Fruit fly (Drosophila melanogaster) whole organism, embryonic: ENCODE data around the gene fzy.
A peak's percentile ranks its signal among the peaks of the same experiment; 100 is the strongest.

ENCODE experiments used
- Atf3 ChIP-seq: fragments of 200-800 bp; sonication (Bioruptor generic); optimal IDR thresholded peaks from 3 replicates; lab custom pipeline; 2016; ENCODE audit warnings: missing biosample characterization, missing genetic modification characterization
- Awh ChIP-seq: fragments of 200-800 bp; sonication (Bioruptor generic); IDR thresholded peaks from 2 replicates; pipeline ENCODE4, ENCODE4 v1.3.6; 2022; ENCODE audit warnings: missing biosample characterization, missing genetic modification characterization
- CG1233 ChIP-seq: fragments of 200-800 bp; sonication (Bioruptor generic); optimal IDR thresholded peaks from 4 replicates; lab custom pipeline; 2018; ENCODE audit warnings: missing biosample characterization, mild to moderate bottlenecking, missing genetic modification characterization
- CG13287 ChIP-seq: fragments of 200-800 bp; sonication (Bioruptor generic); IDR thresholded peaks from 2 replicates; pipeline ENCODE4 v1.3.6; 2022; ENCODE audit warnings: missing biosample characterization, missing genetic modification characterization; ENCODE audit not compliant: partially characterized antibody
- CG14667 ChIP-seq: fragments of 200-800 bp; sonication (Bioruptor generic); IDR thresholded peaks from 2 replicates; pipeline ENCODE4 v1.3.6; 2022; ENCODE audit warnings: missing biosample characterization, missing genetic modification characterization
- CG1529 ChIP-seq: fragments of 200-800 bp; sonication (Bioruptor generic); optimal IDR thresholded peaks from 3 replicates; lab custom pipeline; 2018; ENCODE audit warnings: missing biosample characterization, missing genetic modification characterization
- CG16863 ChIP-seq: fragments of 200-800 bp; sonication (Bioruptor generic); optimal IDR thresholded peaks from 3 replicates; lab custom pipeline; 2016; ENCODE audit warnings: missing biosample characterization, missing genetic modification characterization
- CG17829 ChIP-seq: fragments of 200-800 bp; optimal IDR thresholded peaks from 2 replicates; lab custom pipeline; 2019; ENCODE audit warnings: missing biosample characterization, mild to moderate bottlenecking, missing genetic modification characterization, moderate library complexity
- CG2889 ChIP-seq: fragments of 200-800 bp; sonication (Bioruptor generic); IDR thresholded peaks from 3 replicates; pipeline ENCODE4 v1.3.6; 2022; ENCODE audit warnings: missing biosample characterization, missing genetic modification characterization
- CG3281 ChIP-seq: fragments of 200-800 bp; sonication (Bioruptor generic); optimal IDR thresholded peaks from 3 replicates; lab custom pipeline; 2017; ENCODE audit warnings: missing biosample characterization, mild to moderate bottlenecking, missing genetic modification characterization
- CG6254 ChIP-seq: fragments of 200-800 bp; sonication (Bioruptor generic); optimal IDR thresholded peaks from 3 replicates; lab custom pipeline; 2017; ENCODE audit warnings: mild to moderate bottlenecking, missing biosample characterization, missing genetic modification reagents, missing genetic modification characterization
- CG6791 ChIP-seq: fragments of 200-800 bp; sonication (Bioruptor generic); IDR thresholded peaks from 3 replicates; pipeline ENCODE4 v1.3.6; 2022; ENCODE audit warnings: missing biosample characterization, missing genetic modification characterization; ENCODE audit not compliant: partially characterized antibody
- CG7271 ChIP-seq: fragments of 200-800 bp; sonication (Bioruptor generic); optimal IDR thresholded peaks from 2 replicates; lab custom pipeline; 2018; ENCODE audit warnings: missing biosample characterization, mild to moderate bottlenecking, missing genetic modification characterization, moderate library complexity
- CG7745 ChIP-seq: fragments of 200-800 bp; sonication (Bioruptor generic); optimal IDR thresholded peaks from 2 replicates; lab custom pipeline; 2018; ENCODE audit warnings: missing biosample characterization, mild to moderate bottlenecking, missing genetic modification characterization, moderate library complexity
- CG8388 ChIP-seq: fragments of 200-800 bp; sonication (Bioruptor generic); optimal IDR thresholded peaks from 2 replicates; lab custom pipeline; 2019; ENCODE audit warnings: missing biosample characterization, mild to moderate bottlenecking, missing genetic modification characterization, moderate library complexity
- CG8944 ChIP-seq: fragments of 200-800 bp; sonication (Bioruptor generic); optimal IDR thresholded peaks from 3 replicates; lab custom pipeline; 2016; ENCODE audit warnings: missing biosample characterization, missing genetic modification characterization
- Camta ChIP-seq: fragments of 200-800 bp; sonication (Bioruptor generic); optimal IDR thresholded peaks from 2 replicates; lab custom pipeline; 2016; ENCODE audit warnings: missing biosample characterization, missing genetic modification characterization
- CrebB ChIP-seq: fragments of 200-800 bp; sonication (Bioruptor generic); optimal IDR thresholded peaks from 3 replicates; lab custom pipeline; 2018; ENCODE audit warnings: missing biosample characterization, mild to moderate bottlenecking, missing genetic modification characterization
- D ChIP-seq, 2 experiments: fragments of 200-800 bp in 1 of 2; fragments of >200 bp in 1 of 2; sonication (Bioruptor generic) in 1 of 2; optimal IDR thresholded peaks; 2 replicates in 1 of 2; 3 replicates in 1 of 2; lab custom pipeline; 2017; ENCODE audit warnings: mild to moderate bottlenecking in 1 of 2, missing biosample characterization in 1 of 2, missing genetic modification characterization in 1 of 2, missing genetic modification reagents in 1 of 2
- Dfd ChIP-seq, 2 experiments: fragments of >200 bp; optimal IDR thresholded peaks; 2 replicates each; lab custom pipeline; 2017; ENCODE audit warnings: missing biosample characterization in 2 of 2, missing genetic modification characterization in 2 of 2
- Dref ChIP-seq: fragments of 200-800 bp; sonication (Bioruptor generic); IDR thresholded peaks from 2 replicates; pipeline ENCODE4 v1.3.6; 2022; ENCODE audit warnings: missing biosample characterization, missing genetic modification characterization
- Elba2 ChIP-seq: fragments of 200-800 bp; sonication (Bioruptor generic); optimal IDR thresholded peaks from 3 replicates; lab custom pipeline; 2016; ENCODE audit warnings: missing biosample characterization, missing genetic modification characterization
- Gsc ChIP-seq: fragments of 200-800 bp; sonication (Bioruptor generic); IDR thresholded peaks from 2 replicates; pipeline ENCODE4 v1.3.6; 2022; ENCODE audit warnings: missing biosample characterization, missing genetic modification characterization
- Hey ChIP-seq: fragments of 200-800 bp; sonication (Bioruptor generic); optimal IDR thresholded peaks from 3 replicates; lab custom pipeline; 2018; ENCODE audit warnings: missing biosample characterization, mild to moderate bottlenecking, missing genetic modification characterization
- Hr3 ChIP-seq: fragments of 200-800 bp; sonication (Bioruptor generic); optimal IDR thresholded peaks from 3 replicates; lab custom pipeline; 2016; ENCODE audit warnings: missing biosample characterization, missing genetic modification characterization
- Hsf ChIP-seq: fragments of 200-800 bp; sonication (Bioruptor generic); optimal IDR thresholded peaks from 3 replicates; lab custom pipeline; 2016; ENCODE audit warnings: missing biosample characterization, missing genetic modification characterization
- Mad ChIP-seq: fragments of 200-800 bp; sonication (Bioruptor generic); optimal IDR thresholded peaks from 2 replicates; lab custom pipeline; 2016; ENCODE audit warnings: missing biosample characterization, missing genetic modification characterization
- Max ChIP-seq: fragments of 200-800 bp; sonication (Bioruptor generic); optimal IDR thresholded peaks from 2 replicates; lab custom pipeline; 2016; ENCODE audit warnings: missing biosample characterization, mild to moderate bottlenecking, missing genetic modification characterization
- Mrtf ChIP-seq: fragments of 200-800 bp; sonication (Bioruptor generic); IDR thresholded peaks from 3 replicates; pipeline ENCODE4 v1.3.6; 2022; ENCODE audit warnings: missing biosample characterization, missing genetic modification characterization
- Oaz ChIP-seq: fragments of 200-800 bp; sonication (Bioruptor generic); IDR thresholded peaks from 2 replicates; pipeline ENCODE4 v1.3.6; 2022; ENCODE audit warnings: missing biosample characterization, missing genetic modification characterization
- Vsx1 ChIP-seq: fragments of 200-800 bp; sonication (Bioruptor generic); optimal IDR thresholded peaks from 2 replicates; lab custom pipeline; 2017; ENCODE audit warnings: missing biosample characterization, mild to moderate bottlenecking, missing genetic modification characterization, missing genetic modification reagents
- ab ChIP-seq: fragments of 200-800 bp; sonication (Bioruptor generic); optimal IDR thresholded peaks from 2 replicates; lab custom pipeline; 2016; ENCODE audit warnings: missing biosample characterization, missing genetic modification characterization
- bab2 ChIP-seq: fragments of 200-800 bp; sonication (Bioruptor generic); optimal IDR thresholded peaks from 2 replicates; lab custom pipeline; 2016; ENCODE audit warnings: missing biosample characterization, missing genetic modification characterization
- cad ChIP-seq: fragments of >200 bp; optimal IDR thresholded peaks from 2 replicates; lab custom pipeline; 2017; ENCODE audit warnings: missing biosample characterization, missing genetic modification characterization
- chif ChIP-seq, 2 experiments: fragments of 200-800 bp; sonication (Bioruptor generic); optimal IDR thresholded peaks; 3 replicates each; lab custom pipeline; 2016; ENCODE audit warnings: missing biosample characterization in 2 of 2, missing genetic modification characterization in 2 of 2
- ci ChIP-seq: fragments of 200-800 bp; sonication (Bioruptor generic); IDR thresholded peaks from 3 replicates; pipeline ENCODE4 v1.3.6; 2022; ENCODE audit warnings: missing biosample characterization, missing genetic modification characterization
- crc ChIP-seq: fragments of 200-800 bp; sonication (Bioruptor generic); optimal IDR thresholded peaks from 2 replicates; lab custom pipeline; 2016; ENCODE audit warnings: missing biosample characterization, missing genetic modification characterization
- exex ChIP-seq: fragments of 200-800 bp; sonication (Bioruptor generic); optimal IDR thresholded peaks from 4 replicates; lab custom pipeline; 2018; ENCODE audit warnings: missing biosample characterization, mild to moderate bottlenecking, missing genetic modification characterization, moderate library complexity
- gro ChIP-seq: fragments of 200-800 bp; sonication (Bioruptor generic); optimal IDR thresholded peaks from 2 replicates; lab custom pipeline; 2016; ENCODE audit warnings: missing biosample characterization, missing genetic modification characterization
- insv ChIP-seq, 2 experiments: fragments of 200-800 bp; sonication (Bioruptor generic); optimal IDR thresholded peaks; 3 replicates each; lab custom pipeline; 2016 to 2018; ENCODE audit warnings: missing biosample characterization in 2 of 2, missing genetic modification characterization in 2 of 2
- kay ChIP-seq: fragments of 200-800 bp; sonication (Bioruptor generic); optimal IDR thresholded peaks from 2 replicates; lab custom pipeline; 2016; ENCODE audit warnings: missing biosample characterization, missing genetic modification characterization
- p53 ChIP-seq: fragments of 200-800 bp; sonication (Bioruptor generic); optimal IDR thresholded peaks from 2 replicates; lab custom pipeline; 2016; ENCODE audit warnings: missing biosample characterization, missing genetic modification characterization
- sima ChIP-seq: fragments of 200-800 bp; sonication (Bioruptor generic); optimal IDR thresholded peaks from 2 replicates; lab custom pipeline; 2016; ENCODE audit warnings: missing biosample characterization, missing genetic modification characterization
- slp2 ChIP-seq: fragments of 200-800 bp; sonication (Bioruptor generic); optimal IDR thresholded peaks from 2 replicates; lab custom pipeline; 2016; ENCODE audit warnings: missing biosample characterization, missing genetic modification characterization
- sna ChIP-seq: fragments of 200-800 bp; sonication (Bioruptor generic); IDR thresholded peaks from 2 replicates; pipeline ENCODE4 v1.3.6; 2022; ENCODE audit warnings: missing biosample characterization, missing genetic modification characterization; ENCODE audit not compliant: partially characterized antibody
- sug ChIP-seq: fragments of 200-800 bp; optimal IDR thresholded peaks from 2 replicates; lab custom pipeline; 2019; ENCODE audit warnings: missing biosample characterization, mild to moderate bottlenecking, missing genetic modification characterization, moderate library complexity
- wdn ChIP-seq: fragments of 200-800 bp; sonication (Bioruptor generic); IDR thresholded peaks from 2 replicates; pipeline ENCODE4 v1.3.6; 2022; ENCODE audit warnings: missing biosample characterization, missing genetic modification characterization
- zen ChIP-seq: fragments of 200-800 bp; sonication (Bioruptor generic); optimal IDR thresholded peaks from 3 replicates; lab custom pipeline; 2018; ENCODE audit warnings: missing biosample characterization, mild to moderate bottlenecking, missing genetic modification characterization, moderate library complexity
- zfh2 ChIP-seq: fragments of 200-800 bp; sonication (Bioruptor generic); optimal IDR thresholded peaks from 2 replicates; lab custom pipeline; 2016; ENCODE audit warnings: missing biosample characterization, missing genetic modification characterization

The fzy gene

dm6 chr2L:16269232-16270134 is 41.3 kb upstream of the fzy start (continued):
- TF ChIP-seq zfh2 (no peak), CG1233 (peak; percentile 85), exex (peak; percentile 67), kay (GFP tag; lab: Kevin White, UChicago) (no peak), ab (GFP tag; lab: Kevin White, UChicago) (peak; percentile 22), crc (GFP tag; lab: Kevin White, UChicago) (no peak), CrebB (tag; lab: Kevin White, UChicago) (peak; percentile 94), Oaz (GFP tag; lab: Robert Waterston, UW) (no peak), insv (GFP tag; optimal IDR thresholded peaks at IDR 0.05; lab: Kevin White, UChicago) (peak; percentile 99 to 100), p53 (GFP tag; lab: Kevin White, UChicago) (no peak), Mrtf (GFP tag; lab: Robert Waterston, UW) (no peak), Max (GFP tag; lab: Kevin White, UChicago) (peak; percentile 91), sima (no peak), CG16863 (GFP tag; lab: Kevin White, UChicago) (peak; percentile 28), CG8388 (GFP tag; lab: Kevin White, UChicago) (peak; percentile 66), CG6791 (no peak), Dfd (GFP tag; optimal IDR thresholded peaks at IDR 0.05; lab: Kevin White, UChicago) (no peak), Hsf (GFP tag; lab: Kevin White, UChicago) (no peak), CG1529 (peak; percentile 71), Hr3 (no peak), wdn (no peak), Mad (peak; percentile 19), CG7271 (tag; lab: Kevin White, UChicago) (peak; percentile 43), CG13287 (GFP tag; lab: Robert Waterston, UW) (no peak), Dref (no peak), CG17829 (peak; percentile 24), CG8944 (GFP tag; lab: Kevin White, UChicago) (no peak), CG2889 (no peak), bab2 (GFP tag; lab: Kevin White, UChicago) (no peak), D (optimal IDR thresholded peaks at IDR 0.05; lab: Kevin White, UChicago) (peak; percentile 87), D (GFP tag; optimal IDR thresholded peaks at IDR 0.05; lab: Kevin White, UChicago) (peak; percentile 54), sna (GFP tag; lab: Robert Waterston, UW) (no peak), slp2 (GFP tag; lab: Kevin White, UChicago) (no peak), chif (GFP tag; optimal IDR thresholded peaks at IDR 0.05; lab: Kevin White, UChicago) (no peak), Awh (GFP tag; lab: Robert Waterston, UW) (no peak), Elba2 (peak; percentile 69), Vsx1 (GFP tag; lab: Kevin White, UChicago) (peak; percentile 85), Atf3 (GFP tag; lab: Kevin White, UChicago) (no peak), ci (GFP tag; lab: Robert Waterston, UW) (no peak), CG7745 (tag; lab: Kevin White, UChicago) (no peak), gro (GFP tag; lab: Kevin White, UChicago) (peak; percentile 72), sug (tag; lab: Kevin White, UChicago) (peak; percentile 78), CG6254 (GFP tag; lab: Kevin White, UChicago) (peak; percentile 82), CG3281 (peak; percentile 93), CG14667 (GFP tag; lab: Robert Waterston, UW) (no peak), cad (GFP tag; lab: Kevin White, UChicago) (no peak), zen (tag; lab: Kevin White, UChicago) (no peak), Camta (GFP tag; lab: Kevin White, UChicago) (no peak), Gsc (GFP tag; lab: Robert Waterston, UW) (no peak), Hey (tag; lab: Kevin White, UChicago) (peak; percentile 83)
